Fruit fly (Drosophila melanogaster) whole organism, embryonic: ENCODE data around the gene Cln7.

Experiments used
- Abd-B ChIP-seq: fragments of 200-800 bp; sonication (Bioruptor generic); optimal IDR thresholded peaks from 2 replicates; lab custom pipeline; 2018; ENCODE audit warnings: missing biosample characterization, mild to moderate bottlenecking, missing genetic modification characterization, moderate library complexity
- Adf1 ChIP-seq: fragments of 200-800 bp; sonication (Bioruptor generic); IDR thresholded peaks from 2 replicates; pipeline ENCODE4 v1.3.6; 2022; ENCODE audit warnings: missing biosample characterization, missing genetic modification characterization
- Aef1 ChIP-seq: fragments of 200-800 bp; sonication (Bioruptor generic); IDR thresholded peaks from 3 replicates; pipeline ENCODE4 v1.3.6; 2022; ENCODE audit warnings: missing biosample characterization, missing genetic modification characterization
- CG10267 ChIP-seq: fragments of 200-800 bp; sonication (Bioruptor generic); optimal IDR thresholded peaks from 2 replicates; lab custom pipeline; 2018; ENCODE audit warnings: missing biosample characterization, mild to moderate bottlenecking, missing genetic modification characterization, moderate library complexity
- CG10959 ChIP-seq: fragments of 200-800 bp; sonication (Bioruptor generic); IDR thresholded peaks from 2 replicates; pipeline ENCODE4 v1.3.6; 2022; ENCODE audit warnings: missing biosample characterization, missing genetic modification characterization
- CG11504 ChIP-seq: fragments of 200-800 bp; sonication (Bioruptor generic); optimal IDR thresholded peaks from 3 replicates; lab custom pipeline; 2019; ENCODE audit warnings: missing biosample characterization, mild to moderate bottlenecking, missing genetic modification characterization, moderate library complexity
- CG12769 ChIP-seq: fragments of 200-800 bp; sonication (Bioruptor generic); optimal IDR thresholded peaks from 2 replicates; lab custom pipeline; 2019; ENCODE audit warnings: missing biosample characterization, mild to moderate bottlenecking, missing genetic modification characterization, moderate library complexity
- CG14441 ChIP-seq: fragments of 200-800 bp; sonication (Bioruptor generic); IDR thresholded peaks from 2 replicates; pipeline ENCODE4 v1.3.6; 2022; ENCODE audit warnings: missing biosample characterization, missing genetic modification characterization
- CG15601 ChIP-seq: fragments of 200-800 bp; sonication (Bioruptor generic); optimal IDR thresholded peaks from 3 replicates; lab custom pipeline; 2019; ENCODE audit warnings: missing biosample characterization, mild to moderate bottlenecking, missing genetic modification characterization, moderate library complexity
- CG15696 ChIP-seq: fragments of 200-800 bp; sonication (Bioruptor generic); optimal IDR thresholded peaks from 2 replicates; lab custom pipeline; 2019; ENCODE audit warnings: missing biosample characterization, mild to moderate bottlenecking, missing genetic modification characterization, moderate library complexity
- CG17359 ChIP-seq: fragments of 200-800 bp; sonication (Bioruptor generic); optimal IDR thresholded peaks from 3 replicates; lab custom pipeline; 2018; ENCODE audit warnings: missing biosample characterization, mild to moderate bottlenecking, missing genetic modification characterization, moderate library complexity
- CG18011 ChIP-seq: fragments of 200-800 bp; sonication (Bioruptor generic); optimal IDR thresholded peaks from 2 replicates; lab custom pipeline; 2017; ENCODE audit warnings: missing biosample characterization, missing genetic modification characterization, mild to moderate bottlenecking, moderate library complexity, missing genotype
- CG2678 ChIP-seq: fragments of 200-800 bp; sonication (Bioruptor generic); optimal IDR thresholded peaks from 3 replicates; lab custom pipeline; 2019; ENCODE audit warnings: missing biosample characterization, mild to moderate bottlenecking, missing genetic modification characterization, moderate library complexity
- CG2889 ChIP-seq: fragments of 200-800 bp; sonication (Bioruptor generic); IDR thresholded peaks from 3 replicates; pipeline ENCODE4 v1.3.6; 2022; ENCODE audit warnings: missing biosample characterization, missing genetic modification characterization
- CG31441 ChIP-seq: fragments of 200-800 bp; sonication (Bioruptor generic); IDR thresholded peaks from 2 replicates; pipeline ENCODE4 v1.3.6; 2022; ENCODE audit warnings: missing biosample characterization, missing genetic modification characterization
- CG43689 ChIP-seq: fragments of 200-800 bp; sonication (Bioruptor generic); IDR thresholded peaks from 2 replicates; pipeline ENCODE4 v1.3.6; 2022; ENCODE audit warnings: missing biosample characterization, missing genetic modification characterization
- CG6683 ChIP-seq: fragments of 200-800 bp; sonication (Bioruptor generic); optimal IDR thresholded peaks from 2 replicates; lab custom pipeline; 2017; ENCODE audit warnings: missing biosample characterization, mild to moderate bottlenecking, missing genetic modification characterization, missing genetic modification reagents
- CG6689 ChIP-seq: fragments of 200-800 bp; sonication (Bioruptor generic); IDR thresholded peaks from 2 replicates; pipeline ENCODE4 v1.3.6; 2022; ENCODE audit warnings: missing biosample characterization, missing genetic modification characterization
- CG6791 ChIP-seq: fragments of 200-800 bp; sonication (Bioruptor generic); IDR thresholded peaks from 3 replicates; pipeline ENCODE4 v1.3.6; 2022; ENCODE audit warnings: missing biosample characterization, missing genetic modification characterization; ENCODE audit not compliant: partially characterized antibody
- CG7556 ChIP-seq: fragments of 200-800 bp; sonication (Bioruptor generic); optimal IDR thresholded peaks from 2 replicates; lab custom pipeline; 2017; ENCODE audit warnings: missing biosample characterization, mild to moderate bottlenecking, missing genetic modification characterization
- CG7839 ChIP-seq: fragments of 200-800 bp; sonication (Bioruptor generic); optimal IDR thresholded peaks from 3 replicates; lab custom pipeline; 2018; ENCODE audit warnings: missing biosample characterization, mild to moderate bottlenecking, missing genetic modification characterization, moderate library complexity
- CG7928 ChIP-seq: fragments of 200-800 bp; sonication (Bioruptor generic); optimal IDR thresholded peaks from 2 replicates; lab custom pipeline; 2017; ENCODE audit warnings: missing biosample characterization, mild to moderate bottlenecking, missing genetic modification characterization
- CG9727 ChIP-seq: fragments of 200-800 bp; sonication (Bioruptor generic); optimal IDR thresholded peaks from 3 replicates; lab custom pipeline; 2017; ENCODE audit warnings: missing biosample characterization, mild to moderate bottlenecking, missing genetic modification characterization
- Deaf1 ChIP-seq: fragments of 200-800 bp; optimal IDR thresholded peaks from 3 replicates; lab custom pipeline; 2019; ENCODE audit warnings: missing biosample characterization, mild to moderate bottlenecking, missing genetic modification characterization, moderate library complexity
- Ets97D ChIP-seq: fragments of 200-800 bp; sonication (Bioruptor generic); optimal IDR thresholded peaks from 3 replicates; lab custom pipeline; 2016; ENCODE audit warnings: missing biosample characterization, missing genetic modification characterization
- Fer1 ChIP-seq: fragments of 200-800 bp; sonication (Bioruptor generic); optimal IDR thresholded peaks from 2 replicates; lab custom pipeline; 2017; ENCODE audit warnings: missing biosample characterization, mild to moderate bottlenecking, missing genetic modification characterization
- Hr51 ChIP-seq, 2 experiments: fragments of 200-800 bp; sonication (Bioruptor generic); optimal IDR thresholded peaks; 2 replicates in 1 of 2; 3 replicates in 1 of 2; lab custom pipeline; 2016 to 2018; ENCODE audit warnings: missing biosample characterization in 2 of 2, missing genetic modification characterization in 2 of 2, mild to moderate bottlenecking in 1 of 2, moderate library complexity in 1 of 2
- MBD-R2 ChIP-seq: fragments of 200-800 bp; sonication (Bioruptor generic); IDR thresholded peaks from 2 replicates; pipeline ENCODE4 v1.3.6; 2022; ENCODE audit warnings: missing biosample characterization, missing genetic modification characterization
- Optix ChIP-seq: fragments of 200-800 bp; sonication (Bioruptor generic); IDR thresholded peaks from 3 replicates; pipeline ENCODE4 v1.3.6; 2022; ENCODE audit warnings: missing biosample characterization, missing genetic modification characterization
- Spps ChIP-seq: fragments of 200-800 bp; sonication (Bioruptor generic); optimal IDR thresholded peaks from 2 replicates; lab custom pipeline; 2018; ENCODE audit warnings: missing biosample characterization, mild to moderate bottlenecking, missing genetic modification characterization
- Taf1 ChIP-seq: fragments of 200-800 bp; sonication (Bioruptor generic); IDR thresholded peaks from 2 replicates; pipeline ENCODE4 v1.3.6; 2022; ENCODE audit warnings: missing biosample characterization, missing genetic modification characterization
- bab2 ChIP-seq: fragments of 200-800 bp; sonication (Bioruptor generic); optimal IDR thresholded peaks from 2 replicates; lab custom pipeline; 2016; ENCODE audit warnings: missing biosample characterization, missing genetic modification characterization
- cato ChIP-seq: fragments of 200-800 bp; sonication (Bioruptor generic); optimal IDR thresholded peaks from 2 replicates; lab custom pipeline; 2016; ENCODE audit warnings: missing biosample characterization, missing genetic modification characterization, borderline replicate concordance
- crp ChIP-seq, 2 experiments: fragments of 200-800 bp; sonication (Bioruptor generic); optimal IDR thresholded peaks; 2 replicates in 1 of 2; 3 replicates in 1 of 2; lab custom pipeline; 2017; ENCODE audit warnings: missing biosample characterization in 2 of 2, missing genetic modification characterization in 2 of 2, mild to moderate bottlenecking in 1 of 2, moderate library complexity in 1 of 2
- cwo ChIP-seq: fragments of 200-800 bp; sonication (Bioruptor generic); optimal IDR thresholded peaks from 3 replicates; lab custom pipeline; 2017; ENCODE audit warnings: missing biosample characterization, missing genetic modification characterization, mild to moderate bottlenecking, moderate library complexity, missing genetic modification reagents
- disco-r ChIP-seq: fragments of 200-800 bp; sonication (Bioruptor generic); optimal IDR thresholded peaks from 2 replicates; lab custom pipeline; 2016; ENCODE audit warnings: missing biosample characterization, missing genetic modification characterization
- dmrt99B ChIP-seq: fragments of 200-800 bp; sonication (Bioruptor generic); optimal IDR thresholded peaks from 2 replicates; lab custom pipeline; 2018; ENCODE audit warnings: missing biosample characterization, mild to moderate bottlenecking, missing genetic modification characterization, moderate library complexity
- dysf ChIP-seq: fragments of 200-800 bp; sonication (Bioruptor generic); IDR thresholded peaks from 3 replicates; pipeline ENCODE4 v1.3.6; 2022; ENCODE audit warnings: missing biosample characterization, missing genetic modification characterization
- exex ChIP-seq: fragments of 200-800 bp; sonication (Bioruptor generic); optimal IDR thresholded peaks from 4 replicates; lab custom pipeline; 2018; ENCODE audit warnings: missing biosample characterization, mild to moderate bottlenecking, missing genetic modification characterization, moderate library complexity
- gem ChIP-seq: fragments of 200-800 bp; sonication (Bioruptor generic); optimal IDR thresholded peaks from 2 replicates; lab custom pipeline; 2019; ENCODE audit warnings: missing biosample characterization, mild to moderate bottlenecking, missing genetic modification characterization, moderate library complexity
- grau ChIP-seq: fragments of 200-800 bp; optimal IDR thresholded peaks from 3 replicates; lab custom pipeline; 2019; ENCODE audit warnings: missing biosample characterization, mild to moderate bottlenecking, missing genetic modification characterization, moderate library complexity
- ken ChIP-seq: fragments of 200-800 bp; sonication (Bioruptor generic); IDR thresholded peaks from 3 replicates; pipeline ENCODE4 v1.3.6; 2022; ENCODE audit warnings: missing biosample characterization, missing genetic modification characterization
- org-1 ChIP-seq: fragments of 200-800 bp; sonication (Bioruptor generic); optimal IDR thresholded peaks from 2 replicates; lab custom pipeline; 2017; ENCODE audit warnings: missing biosample characterization, missing genetic modification characterization
- pita ChIP-seq: fragments of 200-800 bp; sonication (Bioruptor generic); optimal IDR thresholded peaks from 2 replicates; lab custom pipeline; 2017; ENCODE audit warnings: missing biosample characterization, mild to moderate bottlenecking, missing genetic modification characterization
- ranshi ChIP-seq: fragments of 200-800 bp; sonication (Bioruptor generic); IDR thresholded peaks from 2 replicates; pipeline ENCODE4 v1.3.6; 2022; ENCODE audit warnings: missing biosample characterization, missing genetic modification characterization
- sens ChIP-seq: fragments of 200-800 bp; sonication (Bioruptor generic); peaks from one replicate; lab custom pipeline; 2016; ENCODE audit warnings: missing biosample characterization, missing genetic modification characterization
- tin ChIP-seq: fragments of 200-800 bp; sonication (Bioruptor generic); optimal IDR thresholded peaks from 3 replicates; lab custom pipeline; 2016; ENCODE audit warnings: missing biosample characterization, missing genetic modification characterization
- tio ChIP-seq: fragments of 200-800 bp; sonication (Bioruptor generic); optimal IDR thresholded peaks from 2 replicates; lab custom pipeline; 2017; ENCODE audit warnings: missing biosample characterization, missing genetic modification characterization, inconsistent platforms

The Cln7 gene

dm6 chr3L:7323348-7323747, 21.6 kb downstream of the Cln7 start, which contains the start of the genes RhoGEF4 and Rint1 (continued):
- no peak for TF ChIP-seq tio
- peak; percentile 60 for TF ChIP-seq CG15696 (tag; lab: Kevin White, UChicago)
- peak; percentile 79 for TF ChIP-seq dysf (GFP tag; lab: Robert Waterston, UW)
- TF ChIP-seq CG6683 (GFP tag; lab: Kevin White, UChicago), result peak; percentile 0
- no peak for TF ChIP-seq org-1
- peak; percentile 60 for TF ChIP-seq Adf1
- TF ChIP-seq cato (GFP tag; lab: Kevin White, UChicago), result peak; percentile 36
- peak; percentile 80 for TF ChIP-seq tin (GFP tag; lab: Kevin White, UChicago)
- TF ChIP-seq ken, result peak; percentile 80; the same call in 2 of the 3 replicates
- TF ChIP-seq disco-r (GFP tag; lab: Kevin White, UChicago), result no peak
- TF ChIP-seq CG10959 (GFP tag; lab: Robert Waterston, UW), result peak; percentile 57
- no peak for TF ChIP-seq pita
- peak; percentile 76 for TF ChIP-seq CG6689 (GFP tag; lab: Robert Waterston, UW)
- TF ChIP-seq CG43689 (GFP tag; lab: Robert Waterston, UW), result no peak
- peak; percentile 43 for TF ChIP-seq CG17359
- peak; percentile 70 for TF ChIP-seq Ets97D (GFP tag; lab: Kevin White, UChicago)
- TF ChIP-seq CG31441 (GFP tag; lab: Robert Waterston, UW), result peak; percentile 73
- TF ChIP-seq CG14441, result peak; percentile 79
- TF ChIP-seq MBD-R2 (GFP tag; lab: Robert Waterston, UW), result peak; percentile 97
- peak; percentile 72 for TF ChIP-seq CG15601 (tag; lab: Kevin White, UChicago)
- no peak for TF ChIP-seq CG12769
- peak; percentile 79; the same call in 1 of the 2 replicates for TF ChIP-seq ranshi
- TF ChIP-seq Taf1 (GFP tag; lab: Robert Waterston, UW), result peak; percentile 61; the same call in 1 of the 2 replicates
- TF ChIP-seq Abd-B (GFP tag; lab: Kevin White, UChicago), result peak; percentile 77
- TF ChIP-seq CG6791 (GFP tag; lab: Robert Waterston, UW), result no peak
- 0 out of 3 replicates have a peak, but pooled peaks have one; percentile 12 for TF ChIP-seq CG2889 (GFP tag; lab: Robert Waterston, UW)
- TF ChIP-seq Optix (GFP tag; lab: Robert Waterston, UW), result peak; percentile 73; the same call in 2 of the 3 replicates

dm6 chr3L:7319768-7320167, 25.2 kb downstream of the Cln7 start, which contains the start of gene CG8607:
Gene CG8607, plus strand, starts transcription at chr3L:7320068.
- TF ChIP-seq CG10267 (tag; lab: Kevin White, UChicago), result no peak
- TF ChIP-seq sens (GFP tag; lab: Kevin White, UChicago), result peak; percentile 15
- TF ChIP-seq CG18011 (GFP tag; lab: Kevin White, UChicago), result no peak
- no peak for TF ChIP-seq Spps (tag; lab: Kevin White, UChicago)
- peak; percentile 21 for TF ChIP-seq CG7928 (GFP tag; lab: Kevin White, UChicago)
- peak in 1 of 2 experiments; percentile 57 for TF ChIP-seq crp (GFP tag; optimal IDR thresholded peaks at IDR 0.05; lab: Kevin White, UChicago)
- no peak for TF ChIP-seq exex (tag; lab: Kevin White, UChicago)

dm6 chr3L:7314133-7314532, 30.9 kb downstream of the Cln7 start:
- TF ChIP-seq CG9727 (GFP tag; lab: Kevin White, UChicago) (peak; percentile 17), CG7556 (GFP tag; lab: Kevin White, UChicago) (peak; percentile 61), Spps (tag; lab: Kevin White, UChicago) (no peak), Aef1 (no peak), CG11504 (peak; percentile 49), Hr51 (GFP tag; optimal IDR thresholded peaks at IDR 0.05; lab: Kevin White, UChicago) (peak in 1 of 2 experiments; percentile 41), CG7839 (tag; lab: Kevin White, UChicago) (peak; percentile 34), cwo (GFP tag; lab: Kevin White, UChicago) (peak; percentile 5), Deaf1 (tag; lab: Kevin White, UChicago) (peak; percentile 15), bab2 (GFP tag; lab: Kevin White, UChicago) (no peak), CG31441 (GFP tag; lab: Robert Waterston, UW) (0 out of 2 replicates have a peak, but pooled peaks have one; percentile 14), gem (tag; lab: Kevin White, UChicago) (peak; percentile 51), grau (tag; lab: Kevin White, UChicago) (peak; percentile 4), Fer1 (GFP tag; lab: Kevin White, UChicago) (peak; percentile 4), dmrt99B (peak; percentile 45), CG2678 (tag; lab: Kevin White, UChicago) (peak; percentile 42)
